4 fruit fly cellular contexts compared by ENCODE assay signal in the genomic region with DNA sequence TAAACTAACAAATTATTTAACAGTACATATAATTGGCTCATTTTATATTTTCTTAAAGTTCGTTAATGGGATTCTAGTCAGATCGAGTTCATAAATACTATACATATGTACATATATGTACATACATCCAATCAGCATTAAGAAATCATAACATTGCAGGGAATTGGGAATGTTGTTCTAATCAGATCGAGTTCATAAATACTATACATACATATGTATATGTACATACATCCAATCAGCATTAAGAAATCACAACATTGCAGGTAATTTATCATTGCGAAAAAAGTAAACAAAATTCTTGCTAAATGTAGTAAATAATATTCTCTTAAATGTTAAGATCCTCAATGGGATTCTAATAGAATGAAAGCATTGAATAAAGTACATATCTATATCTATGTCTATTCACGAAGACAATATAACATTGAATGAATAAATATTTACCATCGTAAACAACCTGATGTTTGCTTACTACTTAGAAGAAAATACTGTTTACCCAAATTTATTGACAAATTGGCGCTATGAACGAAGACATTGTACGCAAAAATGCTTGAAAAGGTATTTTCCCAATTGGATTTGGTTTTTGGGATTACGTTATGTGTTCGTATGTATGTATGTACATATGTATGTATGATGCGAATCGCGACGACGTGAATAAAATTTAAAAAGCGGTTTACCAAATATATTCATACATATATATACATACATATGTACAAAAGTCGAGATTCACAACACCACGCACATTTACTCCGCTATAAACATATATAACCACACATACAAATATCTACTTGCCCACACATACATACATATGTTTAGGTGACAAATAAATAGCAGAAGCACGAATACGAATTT.
TF ChIP-seq lines count a peak whose summit lies in the region.

No protein-coding gene starts in this region.

- TF ChIP-seq CTCF in whole organism, embryonic (GFP tag; optimal IDR thresholded peaks at IDR 0.05; lab: Kevin White, UChicago), result peak; percentile 12

TF ChIP-seq in whole organism, adult, 20 proteins besides CTCF, POLR2A, EP300 and RAD21:
- TF ChIP-seq CG33017 (tag; optimal IDR thresholded peaks at IDR 0.05; lab: Kevin White, UChicago) (peak; percentile 50), Clk (GFP tag; optimal IDR thresholded peaks at IDR 0.05; lab: Kevin White, UChicago) (no peak), kay (GFP tag; lab: Kevin White, UChicago; ENCODE audit: borderline replicate concordance) (peak; percentile 94), CG7045 (GFP tag; optimal IDR thresholded peaks at IDR 0.05; lab: Kevin White, UChicago) (peak; percentile 38), Hr96 (GFP tag; optimal IDR thresholded peaks at IDR 0.05; lab: Kevin White, UChicago) (no peak), cnc (optimal IDR thresholded peaks at IDR 0.05; lab: Kevin White, UChicago) (no peak), cic (GFP tag; optimal IDR thresholded peaks at IDR 0.05; lab: Kevin White, UChicago) (peak; percentile 10), Crg-1 (GFP tag; optimal IDR thresholded peaks at IDR 0.05; lab: Kevin White, UChicago) (peak; percentile 77), CG12768 (GFP tag; optimal IDR thresholded peaks at IDR 0.05; lab: Kevin White, UChicago) (no peak), pad (GFP tag; optimal IDR thresholded peaks at IDR 0.05; lab: Kevin White, UChicago) (peak; percentile 41), ovo (GFP tag; optimal IDR thresholded peaks at IDR 0.05; lab: Kevin White, UChicago) (peak; percentile 63), CG1620 (GFP tag; optimal IDR thresholded peaks at IDR 0.05; lab: Kevin White, UChicago) (peak; percentile 46), Mnt (GFP tag; optimal IDR thresholded peaks at IDR 0.05; lab: Kevin White, UChicago) (no peak), CG11617 (GFP tag; optimal IDR thresholded peaks at IDR 0.05; lab: Kevin White, UChicago) (peak; percentile 11), bab1 (GFP tag; optimal IDR thresholded peaks at IDR 0.05; lab: Kevin White, UChicago) (no peak), CG14711 (tag; optimal IDR thresholded peaks at IDR 0.05; lab: Kevin White, UChicago) (peak; percentile 73), toe (GFP tag; optimal IDR thresholded peaks at IDR 0.05; lab: Kevin White, UChicago) (no peak), tj (GFP tag; optimal IDR thresholded peaks at IDR 0.05; lab: Kevin White, UChicago) (peak; percentile 38), CG7101 (tag; optimal IDR thresholded peaks at IDR 0.05; lab: Kevin White, UChicago) (peak; percentile 89), CG5204 (GFP tag; optimal IDR thresholded peaks at IDR 0.05; lab: Kevin White, UChicago) (no peak)

TF ChIP-seq in whole organism, embryonic, 481 proteins besides CTCF, POLR2A, EP300 and RAD21 (continues in another document):
- TF ChIP-seq twi (tag; optimal IDR thresholded peaks at IDR 0.05; lab: Kevin White, UChicago) (peak; percentile 54), Fer2 (tag; optimal IDR thresholded peaks at IDR 0.05; lab: Kevin White, UChicago) (peak; percentile 85), Meics (GFP tag; optimal IDR thresholded peaks at IDR 0.05; lab: Kevin White, UChicago) (peak; percentile 88), maf-S (GFP tag; optimal IDR thresholded peaks at IDR 0.05; lab: Kevin White, UChicago) (peak; percentile 59), disco-r (GFP tag; optimal IDR thresholded peaks at IDR 0.05; lab: Kevin White, UChicago) (peak; percentile 33), CG10274 (GFP tag; optimal IDR thresholded peaks at IDR 0.05; lab: Kevin White, UChicago) (peak; percentile 6), CG33213 (GFP tag; optimal IDR thresholded peaks at IDR 0.05; lab: Kevin White, UChicago) (peak; percentile 45), zen2 (GFP tag; IDR thresholded peaks at IDR 0.05; lab: Robert Waterston, UW; ENCODE audit: partially characterized antibody) (no peak), bowl (GFP tag; IDR thresholded peaks at IDR 0.05; lab: Robert Waterston, UW) (no peak), eve (GFP tag; optimal IDR thresholded peaks at IDR 0.05; lab: Kevin White, UChicago) (no peak), CG7271 (tag; optimal IDR thresholded peaks at IDR 0.05; lab: Kevin White, UChicago) (peak; percentile 78), sens (GFP tag; lab: Kevin White, UChicago) (peak; percentile 92), Awh (GFP tag; IDR thresholded peaks at IDR 0.05; lab: Robert Waterston, UW) (peak; percentile 81), CG2875 (GFP tag; optimal IDR thresholded peaks at IDR 0.05; lab: Kevin White, UChicago) (peak; percentile 65), sqz (GFP tag; optimal IDR thresholded peaks at IDR 0.05; lab: Kevin White, UChicago) (no peak), eyg (GFP tag; optimal IDR thresholded peaks at IDR 0.05; lab: Kevin White, UChicago) (peak; percentile 46), CG13424 (tag; optimal IDR thresholded peaks at IDR 0.05; lab: Kevin White, UChicago) (peak; percentile 72), CG3065 (GFP tag; optimal IDR thresholded peaks at IDR 0.05; lab: Kevin White, UChicago) (peak; percentile 40), mirr (GFP tag; optimal IDR thresholded peaks at IDR 0.05; lab: Kevin White, UChicago) (peak; percentile 89), CG13894 (tag; optimal IDR thresholded peaks at IDR 0.05; lab: Kevin White, UChicago) (peak; percentile 91), Fer3 (tag; optimal IDR thresholded peaks at IDR 0.05; lab: Kevin White, UChicago) (peak; percentile 92)

TF ChIP-seq in whole organism, prepupa, 60 proteins besides CTCF, POLR2A, EP300 and RAD21:
- TF ChIP-seq Hr38 (GFP tag; optimal IDR thresholded peaks at IDR 0.05; lab: Kevin White, UChicago) (no peak), CG6854 (GFP tag; optimal IDR thresholded peaks at IDR 0.05; lab: Kevin White, UChicago) (no peak), salr (GFP tag; optimal IDR thresholded peaks at IDR 0.05; lab: Kevin White, UChicago) (no peak), achi (GFP tag; optimal IDR thresholded peaks at IDR 0.05; lab: Kevin White, UChicago) (no peak), dsx (GFP tag; optimal IDR thresholded peaks at IDR 0.05; lab: Kevin White, UChicago; ENCODE audit: poor library complexity, severe bottlenecking) (no peak), CG6276 (GFP tag; optimal IDR thresholded peaks at IDR 0.05; lab: Kevin White, UChicago) (no peak), CG15336 (GFP tag; IDR thresholded peaks at IDR 0.05; lab: Robert Waterston, UW) (peak; percentile 14; the same call in 1 of the 2 replicates), Blimp-1 (GFP tag; optimal IDR thresholded peaks at IDR 0.05; lab: Kevin White, UChicago) (no peak), Eip78C (GFP tag; lab: Kevin White, UChicago) (peak; percentile 62), Hr39 (GFP tag; optimal IDR thresholded peaks at IDR 0.05; lab: Kevin White, UChicago) (no peak), CG9139 (GFP tag; optimal IDR thresholded peaks at IDR 0.05; lab: Kevin White, UChicago) (no peak), fkh (GFP tag; optimal IDR thresholded peaks at IDR 0.05; lab: Kevin White, UChicago) (peak; percentile 86), CG11902 (GFP tag; optimal IDR thresholded peaks at IDR 0.05; lab: Kevin White, UChicago) (no peak), CG31627 (GFP tag; optimal IDR thresholded peaks at IDR 0.05; lab: Kevin White, UChicago) (no peak), Smox (GFP tag; optimal IDR thresholded peaks at IDR 0.05; lab: Kevin White, UChicago) (no peak), CG6808 (GFP tag; optimal IDR thresholded peaks at IDR 0.05; lab: Kevin White, UChicago) (no peak)

TF ChIP-seq in whole organism, wandering third instar larva, 38 proteins besides CTCF, POLR2A, EP300 and RAD21:
- TF ChIP-seq GATAd (GFP tag; optimal IDR thresholded peaks at IDR 0.05; lab: Kevin White, UChicago), result no peak
- peak; percentile 1 for TF ChIP-seq psq (GFP tag; optimal IDR thresholded peaks at IDR 0.05; lab: Kevin White, UChicago)
- no peak for TF ChIP-seq Rel (GFP tag; optimal IDR thresholded peaks at IDR 0.05; lab: Kevin White, UChicago)
- TF ChIP-seq Rel (tag; optimal IDR thresholded peaks at IDR 0.05; lab: Kevin White, UChicago), result no peak
- no peak for TF ChIP-seq dl (GFP tag; optimal IDR thresholded peaks at IDR 0.05; lab: Kevin White, UChicago; ENCODE audit: insufficient read depth in 1 of 2, partially characterized antibody in 2 of 2)
- peak; percentile 17 for TF ChIP-seq sage (GFP tag; optimal IDR thresholded peaks at IDR 0.05; lab: Kevin White, UChicago)
- no peak for TF ChIP-seq foxo (GFP tag; optimal IDR thresholded peaks at IDR 0.05; lab: Kevin White, UChicago)
- TF ChIP-seq Jra (GFP tag; optimal IDR thresholded peaks at IDR 0.05; lab: Kevin White, UChicago), result no peak
- TF ChIP-seq Hnf4 (GFP tag; optimal IDR thresholded peaks at IDR 0.05; lab: Kevin White, UChicago), result no peak
- TF ChIP-seq pan (optimal IDR thresholded peaks at IDR 0.05; lab: Kevin White, UChicago), result no peak
- no peak for TF ChIP-seq lola (GFP tag; optimal IDR thresholded peaks at IDR 0.05; lab: Kevin White, UChicago)
- no peak for TF ChIP-seq dmrt93B (GFP tag; optimal IDR thresholded peaks at IDR 0.05; lab: Kevin White, UChicago)
